Fruit fly (Drosophila melanogaster) Kc167 (cell line): ENCODE measurements around the gene Lint-O.

Experiments
- Myc ChIP-seq: fragments of >200 bp; optimal IDR thresholded peaks from 2 replicates; lab custom pipeline; 2017; ENCODE audit warnings: missing external identifiers
- Sin3A ChIP-seq: fragments of >200 bp; optimal IDR thresholded peaks from 2 replicates; lab custom pipeline; 2018; ENCODE audit warnings: missing external identifiers
- h ChIP-seq: fragments of >200 bp; optimal IDR thresholded peaks from 3 replicates; lab custom pipeline; 2018; ENCODE audit warnings: missing external identifiers
- psq ChIP-seq: fragments of >200 bp; optimal IDR thresholded peaks from 2 replicates; lab custom pipeline; 2017; ENCODE audit warnings: missing external identifiers
- ttk ChIP-seq: sonication (Bioruptor generic); optimal IDR thresholded peaks from 2 replicates; lab custom pipeline; 2017; ENCODE audit warnings: missing external identifiers

DNA sequence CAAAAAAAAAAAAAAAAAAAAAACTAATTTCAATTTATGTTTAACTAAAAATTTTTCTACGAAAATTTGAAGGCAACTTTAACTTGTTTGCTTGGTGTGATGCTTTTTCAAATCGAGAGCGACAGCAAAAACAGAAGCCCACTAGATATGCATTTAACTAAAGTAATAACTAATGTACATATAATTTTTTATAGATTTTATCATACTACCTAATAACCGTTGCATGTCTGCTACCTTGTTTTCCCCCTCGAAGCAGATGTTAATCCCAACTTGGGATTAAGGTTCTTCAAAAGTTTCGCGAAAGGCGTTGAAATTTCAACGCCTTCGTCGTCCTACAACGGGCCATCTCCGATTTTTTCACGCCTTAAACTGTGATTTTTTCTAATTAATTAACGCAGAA is 15.7 kb upstream of the Lint-O start, which contains the start of gene CG2652:
- no peak for TF ChIP-seq psq (lab: Kevin White, UChicago)
- TF ChIP-seq ttk (lab: Kevin White, UChicago), result no peak
- no peak for TF ChIP-seq Sin3A (lab: Kevin White, UChicago)
- no peak for TF ChIP-seq h
- no peak for TF ChIP-seq Myc (lab: Kevin White, UChicago)
